Worm (Caenorhabditis elegans): ENCODE results near the gene psd-1.

psd-1 gene

ce11 chrIII:7292569-7292968 lies 17.4 kb upstream of the psd-1 start:
- TF ChIP-seq tab-1 (GFP tag; IDR thresholded peaks at IDR 0.05) (no peak), T22C8.4 (GFP tag; IDR thresholded peaks at IDR 0.05) (no peak), klf-2 (GFP tag; conservative IDR thresholded peaks at IDR 0.05) (no peak), med-1 (GFP tag; optimal IDR thresholded peaks at IDR 0.05; ENCODE audit: insufficient read depth) (no peak), ztf-29 (GFP tag; IDR thresholded peaks at IDR 0.05) (no peak), flt-1 (GFP tag; IDR thresholded peaks at IDR 0.05) (no peak), ztf-23 (GFP tag; IDR thresholded peaks at IDR 0.05) (no peak), cog-1 (tag; optimal IDR thresholded peaks at IDR 0.05) (no peak), ref-1 (GFP tag; conservative IDR thresholded peaks at IDR 0.05) (no peak)

- no peak for TF ChIP-seq tab-1 (GFP tag; IDR thresholded peaks at IDR 0.05)
- no peak for TF ChIP-seq cog-1 (tag; optimal IDR thresholded peaks at IDR 0.05)
- TF ChIP-seq ztf-29 (GFP tag; IDR thresholded peaks at IDR 0.05) = no peak
- TF ChIP-seq med-1 (GFP tag; optimal IDR thresholded peaks at IDR 0.05; ENCODE audit: insufficient read depth) = no peak
- TF ChIP-seq flt-1 (GFP tag; IDR thresholded peaks at IDR 0.05) = no peak
- no peak for TF ChIP-seq ref-1 (GFP tag; conservative IDR thresholded peaks at IDR 0.05)
- no peak for TF ChIP-seq klf-2 (GFP tag; conservative IDR thresholded peaks at IDR 0.05)
- TF ChIP-seq ztf-23 (GFP tag; IDR thresholded peaks at IDR 0.05) = no peak
- no peak for TF ChIP-seq T22C8.4 (GFP tag; IDR thresholded peaks at IDR 0.05)
Observed at ce11 chrIII:7291216-7291615, 16.0 kb upstream of the psd-1 start.

ce11 chrIII:7290462-7290861 lies 15.3 kb upstream of the psd-1 start, which contains the start of gene algn-11:
Gene algn-11 (minus strand): TSS chrIII:7290562.
- TF ChIP-seq ref-1 (GFP tag; conservative IDR thresholded peaks at IDR 0.05) = no peak

ce11 chrIII:7287503-7287902 lies 12.3 kb upstream of the psd-1 start, which contains the start of gene ykt-6:
Gene ykt-6 (minus strand): TSS chrIII:7287603.
- no peak for TF ChIP-seq ref-1 (GFP tag; conservative IDR thresholded peaks at IDR 0.05)
- TF ChIP-seq med-1 (GFP tag; optimal IDR thresholded peaks at IDR 0.05; ENCODE audit: insufficient read depth) = no peak
- no peak for TF ChIP-seq ztf-29 (GFP tag; IDR thresholded peaks at IDR 0.05)
- TF ChIP-seq cog-1 (tag; optimal IDR thresholded peaks at IDR 0.05) = no peak
- TF ChIP-seq flt-1 (GFP tag; IDR thresholded peaks at IDR 0.05) = no peak
- TF ChIP-seq tab-1 (GFP tag; IDR thresholded peaks at IDR 0.05) = no peak
- TF ChIP-seq ztf-23 (GFP tag; IDR thresholded peaks at IDR 0.05) = no peak
- no peak for TF ChIP-seq klf-2 (GFP tag; conservative IDR thresholded peaks at IDR 0.05)
- no peak for TF ChIP-seq T22C8.4 (GFP tag; IDR thresholded peaks at IDR 0.05)

ce11 chrIII:7285783-7286182 lies 10.6 kb upstream of the psd-1 start, which contains the start of gene pho-5:
Gene pho-5 (minus strand): TSS chrIII:7285883.
- TF ChIP-seq flt-1 (GFP tag; IDR thresholded peaks at IDR 0.05) = no peak
- TF ChIP-seq tab-1 (GFP tag; IDR thresholded peaks at IDR 0.05) = no peak
- TF ChIP-seq ref-1 (GFP tag; conservative IDR thresholded peaks at IDR 0.05) = no peak
- no peak for TF ChIP-seq med-1 (GFP tag; optimal IDR thresholded peaks at IDR 0.05; ENCODE audit: insufficient read depth)

- TF ChIP-seq klf-2 (GFP tag; conservative IDR thresholded peaks at IDR 0.05) = no peak
- no peak for TF ChIP-seq cog-1 (tag; optimal IDR thresholded peaks at IDR 0.05)
- TF ChIP-seq flt-1 (GFP tag; IDR thresholded peaks at IDR 0.05) = no peak
- no peak for TF ChIP-seq T22C8.4 (GFP tag; IDR thresholded peaks at IDR 0.05)
- no peak for TF ChIP-seq tab-1 (GFP tag; IDR thresholded peaks at IDR 0.05)
- TF ChIP-seq ztf-23 (GFP tag; IDR thresholded peaks at IDR 0.05) = no peak
- no peak for TF ChIP-seq ztf-29 (GFP tag; IDR thresholded peaks at IDR 0.05)
- no peak for TF ChIP-seq ref-1 (GFP tag; conservative IDR thresholded peaks at IDR 0.05)
- no peak for TF ChIP-seq med-1 (GFP tag; optimal IDR thresholded peaks at IDR 0.05; ENCODE audit: insufficient read depth)
Observed at ce11 chrIII:7281179-7281578, 6.0 kb upstream of the psd-1 start, which contains the start of gene B0361.3. Gene B0361.3 (plus strand): TSS chrIII:7281462.

ce11 chrIII:7278491-7278890 lies 3.3 kb upstream of the psd-1 start:
- TF ChIP-seq flt-1 (GFP tag; IDR thresholded peaks at IDR 0.05) (no peak), ref-1 (GFP tag; conservative IDR thresholded peaks at IDR 0.05) (no peak), cog-1 (tag; optimal IDR thresholded peaks at IDR 0.05) (no peak), klf-2 (GFP tag; conservative IDR thresholded peaks at IDR 0.05) (no peak), tab-1 (GFP tag; IDR thresholded peaks at IDR 0.05) (no peak), med-1 (GFP tag; optimal IDR thresholded peaks at IDR 0.05; ENCODE audit: insufficient read depth) (no peak), T22C8.4 (GFP tag; IDR thresholded peaks at IDR 0.05) (no peak), ztf-29 (GFP tag; IDR thresholded peaks at IDR 0.05) (no peak), ztf-23 (GFP tag; IDR thresholded peaks at IDR 0.05) (no peak)

ce11 chrIII:7277228-7277627 lies 2.0 kb upstream of the psd-1 start, which contains the start of the genes spot-1 and B0361.11:
Gene spot-1 (minus strand): TSS chrIII:7277274.
Gene B0361.11 (plus strand): TSS chrIII:7277599.
- TF ChIP-seq tab-1 (GFP tag; IDR thresholded peaks at IDR 0.05) (no peak), T22C8.4 (GFP tag; IDR thresholded peaks at IDR 0.05) (no peak), ref-1 (GFP tag; conservative IDR thresholded peaks at IDR 0.05) (no peak), klf-2 (GFP tag; conservative IDR thresholded peaks at IDR 0.05) (no peak), flt-1 (GFP tag; IDR thresholded peaks at IDR 0.05) (no peak), cog-1 (tag; optimal IDR thresholded peaks at IDR 0.05) (no peak), ztf-29 (GFP tag; IDR thresholded peaks at IDR 0.05) (no peak), med-1 (GFP tag; optimal IDR thresholded peaks at IDR 0.05; ENCODE audit: insufficient read depth) (no peak), ztf-23 (GFP tag; IDR thresholded peaks at IDR 0.05) (no peak)

ce11 chrIII:7273718-7274117 lies 1.5 kb downstream of the psd-1 start:
- TF ChIP-seq cog-1 (tag; optimal IDR thresholded peaks at IDR 0.05) (no peak), klf-2 (GFP tag; conservative IDR thresholded peaks at IDR 0.05) (no peak), med-1 (GFP tag; optimal IDR thresholded peaks at IDR 0.05; ENCODE audit: insufficient read depth) (no peak), T22C8.4 (GFP tag; IDR thresholded peaks at IDR 0.05) (no peak), ztf-23 (GFP tag; IDR thresholded peaks at IDR 0.05) (no peak)

- TF ChIP-seq T22C8.4 (GFP tag; IDR thresholded peaks at IDR 0.05) (no peak), cog-1 (tag; optimal IDR thresholded peaks at IDR 0.05) (no peak), med-1 (GFP tag; optimal IDR thresholded peaks at IDR 0.05; ENCODE audit: insufficient read depth) (no peak), flt-1 (GFP tag; IDR thresholded peaks at IDR 0.05) (no peak), ztf-23 (GFP tag; IDR thresholded peaks at IDR 0.05) (no peak), ref-1 (GFP tag; conservative IDR thresholded peaks at IDR 0.05) (no peak)
Observed at ce11 chrIII:7272828-7273227, 2.4 kb downstream of the psd-1 start.
